Worm (Caenorhabditis elegans) whole organism, young adult: ENCODE results near the gene clec-233.

ENCODE experiments used
- F22D6.2 ChIP-seq: sonication (generic microtip); optimal IDR thresholded peaks from 2 replicates; lab custom pipeline; 2016; ENCODE audit warnings: mild to moderate bottlenecking, missing genetic modification characterization, missing compliant biosample characterization
- F57C9.4 ChIP-seq: sonication (generic microtip); optimal IDR thresholded peaks from 2 replicates; lab custom pipeline; 2017; ENCODE audit warnings: mild to moderate bottlenecking, missing genetic modification characterization, missing compliant biosample characterization
- K12H6.12 ChIP-seq: fragments of 200-800 bp; sonication (Bioruptor generic); optimal IDR thresholded peaks from 2 replicates; lab custom pipeline; 2018; ENCODE audit warnings: mild to moderate bottlenecking, missing genetic modification characterization, missing compliant biosample characterization
- ama-1 ChIP-seq, 3 experiments: fragments of 150-350 bp in 1 of 3; sonication (generic microtip) in 2 of 3; optimal IDR thresholded peaks; 2 replicates each; lab custom pipeline; 2014 to 2018; ENCODE audit warnings: missing biosample characterization in 2 of 3, missing genetic modification characterization in 2 of 3, missing genetic modification reagents in 2 of 3
- atf-7 ChIP-seq: sonication (generic microtip); optimal IDR thresholded peaks from 2 replicates; lab custom pipeline; 2017; ENCODE audit warnings: mild to moderate bottlenecking, missing genetic modification characterization, missing compliant biosample characterization
- ekl-4 ChIP-seq: fragments of 200-800 bp; sonication (Bioruptor generic); IDR thresholded peaks from 2 replicates; pipeline ENCODE4 v1.3.6; 2022; ENCODE audit warnings: missing genetic modification reagents, missing genetic modification characterization, missing compliant biosample characterization
- nfya-2 ChIP-seq: fragments of 200-800 bp; sonication (Bioruptor generic); IDR thresholded peaks from 2 replicates; pipeline ENCODE4 v1.3.6; 2022; ENCODE audit warnings: missing genetic modification reagents, missing genetic modification characterization, missing compliant biosample characterization
- nhr-80 ChIP-seq: sonication (generic microtip); optimal IDR thresholded peaks from 2 replicates; lab custom pipeline; 2016; ENCODE audit warnings: missing genetic modification characterization, missing compliant biosample characterization
- snpc-4 ChIP-seq, 5 experiments: fragments of 150-350 bp in 1 of 5; sonication (generic microtip) in 4 of 5; optimal IDR thresholded peaks; 2 replicates each; lab custom pipeline; 2014 to 2018; ENCODE audit warnings: missing genetic modification characterization in 5 of 5, missing biosample characterization in 3 of 5, antibody characterized with exemption in 2 of 5, mild to moderate bottlenecking in 2 of 5, missing compliant biosample characterization in 2 of 5, missing genotype in 2 of 5, moderate library complexity in 2 of 5, missing genetic modification reagents in 1 of 5
- sptf-2 ChIP-seq: fragments of 200-800 bp; sonication (Bioruptor generic); optimal IDR thresholded peaks from 2 replicates; lab custom pipeline; 2018; ENCODE audit warnings: mild to moderate bottlenecking, missing genetic modification characterization, missing compliant biosample characterization
- unc-130 ChIP-seq: sonication (generic microtip); optimal IDR thresholded peaks from 2 replicates; lab custom pipeline; 2016; ENCODE audit warnings: missing genetic modification reagents, missing genetic modification characterization, missing compliant biosample characterization
- unc-62 ChIP-seq: fragments of 150-350 bp; optimal IDR thresholded peaks from 2 replicates; lab custom pipeline; 2014; ENCODE audit warnings: missing biosample characterization, missing genetic modification reagents, missing genetic modification characterization
- ztf-25 ChIP-seq: fragments of 200-800 bp; sonication (Bioruptor generic); IDR thresholded peaks from 2 replicates; pipeline ENCODE4 v1.3.6; 2022; ENCODE audit warnings: missing genetic modification reagents, missing genetic modification characterization, missing compliant biosample characterization

DNA sequence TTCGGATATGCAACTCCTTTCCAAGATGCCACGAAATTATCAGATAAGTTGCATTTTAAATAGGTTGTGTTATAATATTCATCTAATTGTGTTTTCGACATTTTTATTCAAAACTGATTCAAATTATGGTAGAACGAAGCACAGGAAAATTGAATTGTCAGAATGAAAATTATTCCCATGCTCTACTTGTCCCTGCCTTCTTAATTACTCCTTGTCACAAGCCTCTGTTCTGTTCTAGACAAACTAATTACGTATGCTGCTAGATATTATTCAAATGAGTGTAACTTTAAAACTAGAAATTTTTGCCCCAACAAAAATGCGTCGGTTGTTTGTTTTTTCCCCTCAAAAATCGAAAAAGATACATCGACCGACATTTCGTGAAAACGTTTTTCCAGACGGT, 10.4 kb downstream of the clec-233 start, which contains the start of gene srh-104:
- TF ChIP-seq nfya-2 (GFP tag; lab: Robert Waterston, UW) (no peak), ekl-4 (no peak), K12H6.12 (tag; lab: Kevin White, UChicago) (no peak), F57C9.4 (no peak), atf-7 (no peak), ztf-25 (GFP tag; lab: Robert Waterston, UW) (no peak), unc-62 (no peak), nhr-80 (tag; lab: Kevin White, UChicago) (no peak), snpc-4 (GFP tag; optimal IDR thresholded peaks at IDR 0.05; lab: Kevin White, UChicago) (no peak), snpc-4 (tag; optimal IDR thresholded peaks at IDR 0.05; lab: Kevin White, UChicago) (no peak), F22D6.2 (tag; lab: Kevin White, UChicago) (no peak), ama-1 (optimal IDR thresholded peaks at IDR 0.05; lab: Kevin White, UChicago) (no peak), ama-1 (GFP tag; optimal IDR thresholded peaks at IDR 0.05; lab: Kevin White, UChicago) (no peak), sptf-2 (no peak), unc-130 (GFP tag; lab: Kevin White, UChicago) (no peak)
